Worm (Caenorhabditis elegans): ENCODE data around the gene F44E5.15.

Gene F44E5.15

ce11 chrII:11794392-11794791 lies 21.9 kb downstream of the F44E5.15 start:
- TF ChIP-seq alr-1 (tag; optimal IDR thresholded peaks at IDR 0.05) = no peak
- TF ChIP-seq ceh-16 (tag; optimal IDR thresholded peaks at IDR 0.05) = peak; percentile 54

- TF ChIP-seq lin-13 (GFP tag; optimal IDR thresholded peaks at IDR 0.05) (no peak), fos-1 (tag; optimal IDR thresholded peaks at IDR 0.05) (peak; percentile 17), ztf-1 (GFP tag; conservative IDR thresholded peaks at IDR 0.05) (no peak), ZK546.5 (tag; optimal IDR thresholded peaks at IDR 0.05) (no peak)
These were observed 24.7 kb downstream of the F44E5.15 start for ce11 chrII:11797194-11797593.

- TF ChIP-seq lin-11 (tag; optimal IDR thresholded peaks at IDR 0.05) (no peak), ZK546.5 (tag; optimal IDR thresholded peaks at IDR 0.05) (no peak), aly-2 (tag; optimal IDR thresholded peaks at IDR 0.05) (no peak), mbf-1 (tag; optimal IDR thresholded peaks at IDR 0.05) (no peak), nhr-237 (tag; optimal IDR thresholded peaks at IDR 0.05) (no peak), R02D3.7 (tag; optimal IDR thresholded peaks at IDR 0.05) (no peak), ztf-11 (tag; optimal IDR thresholded peaks at IDR 0.05) (no peak), blmp-1 (tag; optimal IDR thresholded peaks at IDR 0.05; ENCODE audit: insufficient read depth) (no peak), ztf-4 (tag; optimal IDR thresholded peaks at IDR 0.05) (no peak), ceh-16 (tag; optimal IDR thresholded peaks at IDR 0.05) (no peak), C34F6.9 (tag; optimal IDR thresholded peaks at IDR 0.05) (no peak), dmd-4 (tag; optimal IDR thresholded peaks at IDR 0.05) (no peak), unc-55 (GFP tag; optimal IDR thresholded peaks at IDR 0.05) (no peak), snpc-4 (tag; optimal IDR thresholded peaks at IDR 0.05) (no peak), nhr-77 (tag; optimal IDR thresholded peaks at IDR 0.05) (no peak), fos-1 (tag; optimal IDR thresholded peaks at IDR 0.05) (no peak), ama-1 (optimal IDR thresholded peaks at IDR 0.05) (no peak), mdl-1 (tag; optimal IDR thresholded peaks at IDR 0.05) (no peak), mab-5 (tag; optimal IDR thresholded peaks at IDR 0.05) (no peak)
These were observed 26.3 kb downstream of the F44E5.15 start, which contains the start of gene hda-5 for ce11 chrII:11798737-11799136. Gene hda-5 (plus strand): TSS chrII:11799037.

ce11 chrII:11802451-11802850 lies 30.0 kb downstream of the F44E5.15 start, which contains the start of gene F43G6.17:
Gene F43G6.17 (plus strand): TSS chrII:11802751.
- no peak for TF ChIP-seq zag-1 (tag; optimal IDR thresholded peaks at IDR 0.05)
- no peak for TF ChIP-seq lsy-2 (tag; optimal IDR thresholded peaks at IDR 0.05)
- no peak for TF ChIP-seq nhr-21 (tag; optimal IDR thresholded peaks at IDR 0.05)
- no peak for TF ChIP-seq C34F6.9 (tag; optimal IDR thresholded peaks at IDR 0.05)
- TF ChIP-seq sem-4 (tag; optimal IDR thresholded peaks at IDR 0.05) = no peak
- TF ChIP-seq nhr-11 (tag; optimal IDR thresholded peaks at IDR 0.05) = no peak
- TF ChIP-seq elt-3 (tag; optimal IDR thresholded peaks at IDR 0.05) = no peak
- TF ChIP-seq gmeb-1 (tag; optimal IDR thresholded peaks at IDR 0.05) = no peak
- TF ChIP-seq nhr-25 (tag; optimal IDR thresholded peaks at IDR 0.05) = no peak
- no peak for TF ChIP-seq snpc-4 (tag; optimal IDR thresholded peaks at IDR 0.05)
- no peak for TF ChIP-seq Y55F3AM.14 (GFP tag; optimal IDR thresholded peaks at IDR 0.05)
- TF ChIP-seq crh-2 (tag; optimal IDR thresholded peaks at IDR 0.05) = no peak
- TF ChIP-seq ztf-1 (GFP tag; conservative IDR thresholded peaks at IDR 0.05) = no peak
- no peak for TF ChIP-seq ceh-16 (tag; optimal IDR thresholded peaks at IDR 0.05)
- no peak for TF ChIP-seq nhr-129 (tag; optimal IDR thresholded peaks at IDR 0.05)
- no peak for TF ChIP-seq fos-1 (tag; optimal IDR thresholded peaks at IDR 0.05)
- no peak for TF ChIP-seq ama-1 (optimal IDR thresholded peaks at IDR 0.05)

- no peak for TF ChIP-seq aly-2 (tag; optimal IDR thresholded peaks at IDR 0.05)
- no peak for TF ChIP-seq gmeb-1 (tag; optimal IDR thresholded peaks at IDR 0.05)
- TF ChIP-seq mbf-1 (tag; optimal IDR thresholded peaks at IDR 0.05) = no peak
- TF ChIP-seq elt-1 (tag; optimal IDR thresholded peaks at IDR 0.05) = no peak
These were observed 33.8 kb downstream of the F44E5.15 start, which contains the start of gene jmjd-1.1 for ce11 chrII:11806256-11806655. Gene jmjd-1.1 (plus strand): TSS chrII:11806556.

- no peak for TF ChIP-seq nhr-129 (tag; optimal IDR thresholded peaks at IDR 0.05)
- TF ChIP-seq alr-1 (tag; optimal IDR thresholded peaks at IDR 0.05) = no peak
- no peak for TF ChIP-seq ztf-4 (tag; optimal IDR thresholded peaks at IDR 0.05)
These were observed 36.5 kb downstream of the F44E5.15 start, which contains the start of gene F43G6.10 for ce11 chrII:11808979-11809378. Gene F43G6.10 (plus strand): TSS chrII:11809349.
